Worm (Caenorhabditis elegans) whole organism, early embryonic: ENCODE measurements around the gene F47B7.5.

Experiments
- F13C5.2 ChIP-seq: sonication (generic microtip); optimal IDR thresholded peaks from 2 replicates; lab custom pipeline; 2017; ENCODE audit warnings: mild to moderate bottlenecking, missing genetic modification characterization, inconsistent platforms, missing compliant biosample characterization
- aly-1 ChIP-seq: sonication (generic microtip); optimal IDR thresholded peaks from 2 replicates; lab custom pipeline; 2016; ENCODE audit warnings: missing genetic modification characterization, missing compliant biosample characterization
- ama-1 ChIP-seq: fragments of 150-350 bp; optimal IDR thresholded peaks from 2 replicates; lab custom pipeline; 2014
- ceh-13 ChIP-seq: fragments of 200-800 bp; sonication (Bioruptor generic); optimal IDR thresholded peaks from 2 replicates; lab custom pipeline; 2018; ENCODE audit warnings: mild to moderate bottlenecking, missing genetic modification characterization, missing compliant biosample characterization
- ceh-36 ChIP-seq: sonication (generic microtip); optimal IDR thresholded peaks from 2 replicates; lab custom pipeline; 2016; ENCODE audit warnings: missing genetic modification characterization, inconsistent platforms, missing compliant biosample characterization
- ets-7 ChIP-seq: sonication (generic microtip); optimal IDR thresholded peaks from 2 replicates; lab custom pipeline; 2016; ENCODE audit warnings: missing genotype, missing genetic modification characterization, missing compliant biosample characterization
- flt-1 ChIP-seq: fragments of 200-800 bp; sonication (Bioruptor generic); IDR thresholded peaks from 2 replicates; pipeline ENCODE4 v1.3.6; 2022; ENCODE audit warnings: missing genetic modification characterization, missing compliant biosample characterization
- hmbx-1 ChIP-seq: sonication (generic microtip); optimal IDR thresholded peaks from 2 replicates; lab custom pipeline; 2016; ENCODE audit warnings: mild to moderate bottlenecking, missing genetic modification characterization, missing compliant biosample characterization
- hmg-4 ChIP-seq: fragments of 200-800 bp; sonication (Bioruptor generic); optimal IDR thresholded peaks from 2 replicates; lab custom pipeline; 2018; ENCODE audit warnings: mild to moderate bottlenecking, missing genetic modification characterization, missing compliant biosample characterization
- hnd-1 ChIP-seq: sonication (generic microtip); optimal IDR thresholded peaks from 2 replicates; lab custom pipeline; 2016; ENCODE audit warnings: missing genetic modification characterization, missing compliant biosample characterization
- pes-1 ChIP-seq: fragments of 200-800 bp; sonication (Bioruptor generic); IDR thresholded peaks from 2 replicates; pipeline ENCODE4 v1.3.6; 2022; ENCODE audit warnings: missing genetic modification reagents, missing genetic modification characterization, missing compliant biosample characterization
- scrt-1 ChIP-seq: fragments of 200-800 bp; sonication (Bioruptor generic); IDR thresholded peaks from 2 replicates; pipeline ENCODE4 v1.3.6; 2022; ENCODE audit warnings: missing genetic modification characterization, missing compliant biosample characterization
- tbx-11 ChIP-seq: fragments of 200-800 bp; sonication (Bioruptor generic); IDR thresholded peaks from 2 replicates; pipeline ENCODE4 v1.3.6; 2022; ENCODE audit warnings: missing genetic modification characterization, missing compliant biosample characterization

DNA sequence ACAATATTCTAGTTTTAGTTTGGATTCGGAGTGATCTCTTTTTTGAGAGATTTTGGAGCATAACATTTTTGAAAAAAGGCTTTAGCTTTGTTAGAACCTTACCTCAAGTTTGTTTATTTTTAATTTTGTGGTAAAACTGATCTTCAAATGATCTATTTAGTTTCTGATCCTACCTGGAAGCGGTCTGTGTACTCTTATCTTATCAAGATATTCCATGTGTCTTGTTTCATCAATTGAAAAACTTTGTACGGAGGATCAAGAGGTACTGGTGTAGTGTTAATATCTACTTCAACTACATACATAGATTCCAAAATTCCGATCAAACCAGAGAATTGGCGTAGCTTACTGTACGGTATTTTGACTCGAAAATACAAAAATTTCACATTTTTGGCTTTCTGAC is 12.9 kb downstream of the F47B7.5 start:
- TF ChIP-seq F13C5.2 (tag; lab: Kevin White, UChicago) (no peak), ama-1 (lab: Kevin White, UChicago) (no peak), scrt-1 (GFP tag; lab: Robert Waterston, UW) (no peak), ets-7 (tag; lab: Kevin White, UChicago) (no peak), flt-1 (no peak), tbx-11 (GFP tag; lab: Robert Waterston, UW) (no peak), hmg-4 (no peak), hmbx-1 (no peak), hnd-1 (tag; lab: Kevin White, UChicago) (no peak), pes-1 (no peak), aly-1 (tag; lab: Kevin White, UChicago) (no peak), ceh-36 (tag; lab: Kevin White, UChicago) (no peak), ceh-13 (GFP tag; lab: Kevin White, UChicago) (no peak)
